Fruit fly (Drosophila melanogaster) whole organism, wandering third instar larva: Measurements from ENCODE around the gene CG14443.
A peak's percentile ranks its signal among the peaks of the same experiment; 100 is the strongest.

ENCODE experiments used
- Abd-B ChIP-seq: fragments of >200 bp; optimal IDR thresholded peaks from 2 replicates; lab custom pipeline; 2017; ENCODE audit warnings: missing biosample characterization, missing genetic modification characterization
- CG32264 ChIP-seq: fragments of 200-800 bp; sonication (Bioruptor generic); optimal IDR thresholded peaks from 2 replicates; lab custom pipeline; 2016; ENCODE audit warnings: missing biosample characterization, missing genetic modification characterization
- Jra ChIP-seq: sonication (Bioruptor generic); optimal IDR thresholded peaks from 2 replicates; lab custom pipeline; 2016; ENCODE audit warnings: missing biosample characterization, missing genetic modification characterization
- dl ChIP-seq, 2 experiments: fragments of 175-275, 200-275 bp in 1 of 2; fragments of 200-275 bp in 1 of 2; sonication (Bioruptor generic); optimal IDR thresholded peaks; lab custom pipeline; 2018; ENCODE audit warnings: mild to moderate bottlenecking in 2 of 2, missing biosample characterization in 2 of 2, missing genetic modification characterization in 2 of 2, moderate library complexity in 2 of 2; ENCODE audit not compliant: partially characterized antibody in 2 of 2, insufficient read depth in 1 of 2
- psq ChIP-seq: fragments of 200-800 bp; sonication (Bioruptor generic); optimal IDR thresholded peaks from 3 replicates; lab custom pipeline; 2017; ENCODE audit warnings: missing biosample characterization, mild to moderate bottlenecking, missing genetic modification characterization, moderate library complexity
- woc ChIP-seq: sonication (Bioruptor generic); optimal IDR thresholded peaks from 2 replicates; lab custom pipeline; 2016; ENCODE audit warnings: missing biosample characterization, mild to moderate bottlenecking, missing genetic modification characterization

DNA sequence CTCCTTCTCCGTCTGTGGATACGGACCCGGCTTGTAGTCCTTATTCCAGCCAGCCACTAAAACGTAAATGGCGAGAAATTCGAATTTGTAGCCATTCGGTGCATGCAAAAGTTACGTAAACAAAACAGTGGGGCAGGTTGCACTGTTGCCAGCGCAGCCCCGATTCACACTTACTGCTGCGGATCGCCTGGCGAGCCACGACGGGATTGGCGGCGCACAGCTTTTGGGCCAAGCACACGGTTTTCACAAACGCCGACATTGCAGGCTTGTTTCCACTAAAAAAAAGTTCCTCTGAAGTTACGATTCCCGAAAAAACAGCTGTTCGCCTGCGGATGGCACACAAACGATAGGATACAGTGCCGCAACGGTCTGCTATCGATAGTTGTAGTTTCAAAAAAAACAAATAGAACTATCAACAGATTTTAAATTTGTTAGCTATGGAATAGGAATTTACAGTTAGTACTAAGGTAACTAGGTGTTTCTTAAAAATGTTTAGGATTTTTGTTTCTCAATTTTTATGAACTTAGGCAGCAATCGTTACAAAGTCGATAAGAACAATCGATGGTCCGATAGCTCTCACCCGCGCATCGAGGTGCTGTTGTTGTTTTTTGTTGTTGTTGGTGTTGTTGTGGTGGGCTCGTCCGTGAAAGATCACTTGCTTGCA, 44.2 kb downstream of the CG14443 start, which contains the start of gene Fum1:
- TF ChIP-seq Jra (no peak), dl (GFP tag; optimal IDR thresholded peaks at IDR 0.05; lab: Kevin White, UChicago; ENCODE audit: insufficient read depth in 1 of 2, partially characterized antibody in 2 of 2) (no peak), CG32264 (GFP tag; lab: Kevin White, UChicago) (no peak), psq (no peak), Abd-B (GFP tag; lab: Kevin White, UChicago) (no peak), woc (GFP tag; lab: Kevin White, UChicago) (peak; percentile 48)
